In genomic region chr3L:2825377-2825776, dm6 we compare ENCODE assay signal across 1 fruit fly cellular context.
TF ChIP-seq lines count a peak whose summit lies in the region.

No protein-coding gene starts in this region.

TF ChIP-seq in whole organism, embryonic, 481 proteins besides CTCF, POLR2A, EP300 and RAD21 (continued from another document and continues in another):
- TF ChIP-seq Hey (tag; optimal IDR thresholded peaks at IDR 0.05; lab: Kevin White, UChicago) (peak; percentile 26), slou (GFP tag; optimal IDR thresholded peaks at IDR 0.05; lab: Kevin White, UChicago) (no peak), CG14441 (GFP tag; IDR thresholded peaks at IDR 0.05; lab: Robert Waterston, UW) (no peak), CG3838 (GFP tag; optimal IDR thresholded peaks at IDR 0.05; lab: Kevin White, UChicago) (no peak), MESR4 (GFP tag; optimal IDR thresholded peaks at IDR 0.05; lab: Kevin White, UChicago) (no peak), CG8765 (GFP tag; IDR thresholded peaks at IDR 0.05; lab: Robert Waterston, UW) (no peak), CG3065 (GFP tag; optimal IDR thresholded peaks at IDR 0.05; lab: Kevin White, UChicago) (no peak), Awh (GFP tag; IDR thresholded peaks at IDR 0.05; lab: Robert Waterston, UW) (no peak), bbx (GFP tag; IDR thresholded peaks at IDR 0.05; lab: Robert Waterston, UW; ENCODE audit: partially characterized antibody) (no peak), HLH3B (GFP tag; IDR thresholded peaks at IDR 0.05; lab: Robert Waterston, UW) (no peak), Jarid2 (GFP tag; optimal IDR thresholded peaks at IDR 0.05; lab: Kevin White, UChicago) (peak; percentile 18), Tbp (GFP tag; optimal IDR thresholded peaks at IDR 0.05; lab: Kevin White, UChicago) (no peak), trem (tag; optimal IDR thresholded peaks at IDR 0.05; lab: Kevin White, UChicago) (no peak), Doc3 (GFP tag; IDR thresholded peaks at IDR 0.05; lab: Robert Waterston, UW; ENCODE audit: partially characterized antibody) (no peak), Rx (GFP tag; IDR thresholded peaks at IDR 0.05; lab: Robert Waterston, UW) (no peak), Hr78 (GFP tag; optimal IDR thresholded peaks at IDR 0.05; lab: Kevin White, UChicago) (no peak), CG5180 (GFP tag; optimal IDR thresholded peaks at IDR 0.05; lab: Kevin White, UChicago) (peak; percentile 42), CG31224 (GFP tag; IDR thresholded peaks at IDR 0.05; lab: Robert Waterston, UW) (no peak), CG3847 (GFP tag; IDR thresholded peaks at IDR 0.05; lab: Robert Waterston, UW) (no peak), unpg (GFP tag; optimal IDR thresholded peaks at IDR 0.05; lab: Kevin White, UChicago) (peak; percentile 62), CG16779 (GFP tag; IDR thresholded peaks at IDR 0.05; lab: Robert Waterston, UW) (no peak), dm (GFP tag; optimal IDR thresholded peaks at IDR 0.05; lab: Kevin White, UChicago) (no peak), pzg (GFP tag; optimal IDR thresholded peaks at IDR 0.05; lab: Kevin White, UChicago) (no peak), CG7963 (GFP tag; IDR thresholded peaks at IDR 0.05; lab: Robert Waterston, UW; ENCODE audit: partially characterized antibody) (no peak), CG2199 (GFP tag; IDR thresholded peaks at IDR 0.05; lab: Robert Waterston, UW) (no peak), HLH4C (GFP tag; IDR thresholded peaks at IDR 0.05; lab: Robert Waterston, UW; ENCODE audit: partially characterized antibody) (no peak), CG16815 (GFP tag; optimal IDR thresholded peaks at IDR 0.05; lab: Kevin White, UChicago) (no peak), zf30C (GFP tag; optimal IDR thresholded peaks at IDR 0.05; lab: Kevin White, UChicago) (peak; percentile 67), CG12104 (GFP tag; optimal IDR thresholded peaks at IDR 0.05; lab: Kevin White, UChicago) (peak; percentile 32), Six4 (GFP tag; optimal IDR thresholded peaks at IDR 0.05; lab: Kevin White, UChicago) (peak; percentile 15), CG33213 (GFP tag; optimal IDR thresholded peaks at IDR 0.05; lab: Kevin White, UChicago) (no peak), lmd (GFP tag; IDR thresholded peaks at IDR 0.05; lab: Robert Waterston, UW) (peak; percentile 47; the same call in 1 of the 2 replicates), Ptx1 (GFP tag; IDR thresholded peaks at IDR 0.05; lab: Robert Waterston, UW) (peak; percentile 52; the same call in 1 of the 2 replicates), Nf-YC (tag; optimal IDR thresholded peaks at IDR 0.05; lab: Kevin White, UChicago) (peak; percentile 45), Deaf1 (tag; optimal IDR thresholded peaks at IDR 0.05; lab: Kevin White, UChicago) (peak; percentile 18), Oli (tag; optimal IDR thresholded peaks at IDR 0.05; lab: Kevin White, UChicago) (peak; percentile 55), CG14710 (tag; optimal IDR thresholded peaks at IDR 0.05; lab: Kevin White, UChicago) (peak; percentile 42), disco-r (GFP tag; optimal IDR thresholded peaks at IDR 0.05; lab: Kevin White, UChicago) (no peak), CG15696 (tag; optimal IDR thresholded peaks at IDR 0.05; lab: Kevin White, UChicago) (no peak), mld (GFP tag; IDR thresholded peaks at IDR 0.05; lab: Robert Waterston, UW; ENCODE audit: partially characterized antibody) (no peak), fu2 (GFP tag; optimal IDR thresholded peaks at IDR 0.05; lab: Kevin White, UChicago) (no peak), CG13624 (GFP tag; optimal IDR thresholded peaks at IDR 0.05; lab: Kevin White, UChicago) (peak; percentile 3), Med (GFP tag; lab: Kevin White, UChicago) (peak; percentile 87), gcm (GFP tag; optimal IDR thresholded peaks at IDR 0.05; lab: Kevin White, UChicago) (peak; percentile 42), toy (GFP tag; IDR thresholded peaks at IDR 0.05; lab: Robert Waterston, UW) (no peak), CG13123 (GFP tag; optimal IDR thresholded peaks at IDR 0.05; lab: Kevin White, UChicago) (no peak), Hr39 (optimal IDR thresholded peaks at IDR 0.05; lab: Kevin White, UChicago) (no peak), CG1832 (GFP tag; optimal IDR thresholded peaks at IDR 0.05; lab: Kevin White, UChicago) (no peak), Gsc (GFP tag; IDR thresholded peaks at IDR 0.05; lab: Robert Waterston, UW) (no peak), CG4820 (GFP tag; optimal IDR thresholded peaks at IDR 0.05; lab: Kevin White, UChicago) (peak; percentile 34), CG3407 (GFP tag; optimal IDR thresholded peaks at IDR 0.05; lab: Kevin White, UChicago) (peak; percentile 46), CG10366 (GFP tag; IDR thresholded peaks at IDR 0.05; lab: Robert Waterston, UW) (peak; percentile 22; the same call in 1 of the 2 replicates), gfzf (GFP tag; optimal IDR thresholded peaks at IDR 0.05; lab: Kevin White, UChicago) (no peak), mam (GFP tag; optimal IDR thresholded peaks at IDR 0.05; lab: Kevin White, UChicago) (peak; percentile 51), Opbp (GFP tag; IDR thresholded peaks at IDR 0.05; lab: Robert Waterston, UW; ENCODE audit: partially characterized antibody) (no peak), zen2 (GFP tag; IDR thresholded peaks at IDR 0.05; lab: Robert Waterston, UW; ENCODE audit: partially characterized antibody) (no peak), ase (GFP tag; IDR thresholded peaks at IDR 0.05; lab: Robert Waterston, UW) (no peak), sqz (GFP tag; optimal IDR thresholded peaks at IDR 0.05; lab: Kevin White, UChicago) (peak; percentile 29), CG16863 (GFP tag; optimal IDR thresholded peaks at IDR 0.05; lab: Kevin White, UChicago) (no peak), CG2116 (GFP tag; optimal IDR thresholded peaks at IDR 0.05; lab: Kevin White, UChicago) (no peak), twi (tag; optimal IDR thresholded peaks at IDR 0.05; lab: Kevin White, UChicago) (peak; percentile 12), Asciz (GFP tag; optimal IDR thresholded peaks at IDR 0.05; lab: Kevin White, UChicago) (peak; percentile 68), CG15514 (GFP tag; optimal IDR thresholded peaks at IDR 0.05; lab: Kevin White, UChicago) (peak; percentile 52), ssp (GFP tag; IDR thresholded peaks at IDR 0.05; lab: Robert Waterston, UW) (no peak), sna (GFP tag; IDR thresholded peaks at IDR 0.05; lab: Robert Waterston, UW; ENCODE audit: partially characterized antibody) (no peak), fd96Cb (tag; optimal IDR thresholded peaks at IDR 0.05; lab: Kevin White, UChicago) (peak; percentile 54), CG9609 (GFP tag; optimal IDR thresholded peaks at IDR 0.05; lab: Kevin White, UChicago) (peak; percentile 5), nom (GFP tag; optimal IDR thresholded peaks at IDR 0.05; lab: Kevin White, UChicago) (no peak), NK7.1 (GFP tag; optimal IDR thresholded peaks at IDR 0.05; lab: Kevin White, UChicago) (no peak), stwl (tag; optimal IDR thresholded peaks at IDR 0.05; lab: Kevin White, UChicago) (no peak), NfI (GFP tag; optimal IDR thresholded peaks at IDR 0.05; lab: Kevin White, UChicago) (peak; percentile 42), Optix (GFP tag; IDR thresholded peaks at IDR 0.05; lab: Robert Waterston, UW) (no peak), CG9817 (tag; optimal IDR thresholded peaks at IDR 0.05; lab: Kevin White, UChicago) (peak; percentile 34), pros (GFP tag; optimal IDR thresholded peaks at IDR 0.05; lab: Kevin White, UChicago) (peak; percentile 80), H2.0 (GFP tag; IDR thresholded peaks at IDR 0.05; lab: Robert Waterston, UW) (no peak; the same call in 1 of the 2 replicates), CG1602 (GFP tag; optimal IDR thresholded peaks at IDR 0.05; lab: Kevin White, UChicago) (peak; percentile 22), tgo (GFP tag; IDR thresholded peaks at IDR 0.05; lab: Robert Waterston, UW) (peak; percentile 45; the same call in 1 of the 3 replicates), CG1233 (GFP tag; optimal IDR thresholded peaks at IDR 0.05; lab: Kevin White, UChicago) (peak; percentile 39), CG12299 (tag; optimal IDR thresholded peaks at IDR 0.05; lab: Kevin White, UChicago) (peak; percentile 54), CG10267 (tag; optimal IDR thresholded peaks at IDR 0.05; lab: Kevin White, UChicago) (peak; percentile 45), Elba2 (GFP tag; optimal IDR thresholded peaks at IDR 0.05; lab: Kevin White, UChicago) (no peak), tin (GFP tag; optimal IDR thresholded peaks at IDR 0.05; lab: Kevin White, UChicago) (peak; percentile 30), CG9932 (GFP tag; IDR thresholded peaks at IDR 0.05; lab: Robert Waterston, UW) (no peak), CG17829 (tag; optimal IDR thresholded peaks at IDR 0.05; lab: Kevin White, UChicago) (peak; percentile 49), Fer3 (tag; optimal IDR thresholded peaks at IDR 0.05; lab: Kevin White, UChicago) (peak; percentile 69), chinmo (GFP tag; IDR thresholded peaks at IDR 0.05; lab: Robert Waterston, UW; ENCODE audit: partially characterized antibody) (no peak), Aef1 (GFP tag; IDR thresholded peaks at IDR 0.05; lab: Robert Waterston, UW) (peak; percentile 39; the same call in 2 of the 3 replicates), CG12219 (GFP tag; optimal IDR thresholded peaks at IDR 0.05; lab: Kevin White, UChicago) (peak; percentile 42), lilli (GFP tag; optimal IDR thresholded peaks at IDR 0.05; lab: Kevin White, UChicago) (peak; percentile 26), dmrt99B (tag; optimal IDR thresholded peaks at IDR 0.05; lab: Kevin White, UChicago) (peak; percentile 83), sens (GFP tag; lab: Kevin White, UChicago) (peak; percentile 89), CG12236 (GFP tag; optimal IDR thresholded peaks at IDR 0.05; lab: Kevin White, UChicago) (no peak), abd-A (tag; optimal IDR thresholded peaks at IDR 0.05; lab: Kevin White, UChicago) (peak; percentile 48), tap (tag; optimal IDR thresholded peaks at IDR 0.05; lab: Kevin White, UChicago) (peak; percentile 71), CG4424 (GFP tag; optimal IDR thresholded peaks at IDR 0.05; lab: Kevin White, UChicago) (peak; percentile 53), fru (optimal IDR thresholded peaks at IDR 0.05; lab: Kevin White, UChicago) (no peak), CG10543 (GFP tag; optimal IDR thresholded peaks at IDR 0.05; lab: Kevin White, UChicago) (no peak), CG17912 (GFP tag; optimal IDR thresholded peaks at IDR 0.05; lab: Kevin White, UChicago) (no peak), Stat92E (GFP tag; optimal IDR thresholded peaks at IDR 0.05; lab: Kevin White, UChicago) (no peak), tna (GFP tag; IDR thresholded peaks at IDR 0.05; lab: Robert Waterston, UW; ENCODE audit: partially characterized antibody) (no peak), CG8924 (tag; optimal IDR thresholded peaks at IDR 0.05; lab: Kevin White, UChicago) (peak; percentile 64), CG17359 (tag; optimal IDR thresholded peaks at IDR 0.05; lab: Kevin White, UChicago) (peak; percentile 81), lola (GFP tag; optimal IDR thresholded peaks at IDR 0.05; lab: Kevin White, UChicago) (peak in 1 of 3 experiments; percentile 36), GATAe (GFP tag; conservative IDR thresholded peaks at IDR 0.05; lab: Robert Waterston, UW) (no peak), pho (GFP tag; optimal IDR thresholded peaks at IDR 0.05; lab: Kevin White, UChicago) (no peak), repo (GFP tag; optimal IDR thresholded peaks at IDR 0.05; lab: Kevin White, UChicago) (no peak), CG1603 (tag; optimal IDR thresholded peaks at IDR 0.05; lab: Kevin White, UChicago) (peak; percentile 60), CG7357 (GFP tag; IDR thresholded peaks at IDR 0.05; lab: Robert Waterston, UW) (0 out of 3 replicates have a peak, but pooled peaks have one; percentile 37), nmo (GFP tag; optimal IDR thresholded peaks at IDR 0.05; lab: Kevin White, UChicago) (peak; percentile 57), CG30431 (GFP tag; optimal IDR thresholded peaks at IDR 0.05; lab: Kevin White, UChicago) (no peak), ara (GFP tag; IDR thresholded peaks at IDR 0.05; lab: Robert Waterston, UW) (peak; percentile 56; the same call in 1 of the 2 replicates), p53 (GFP tag; optimal IDR thresholded peaks at IDR 0.05; lab: Kevin White, UChicago) (no peak), C15 (GFP tag; IDR thresholded peaks at IDR 0.05; lab: Robert Waterston, UW) (no peak), CG8290 (GFP tag; optimal IDR thresholded peaks at IDR 0.05; lab: Kevin White, UChicago) (no peak), CG8290 (tag; optimal IDR thresholded peaks at IDR 0.05; lab: Kevin White, UChicago) (peak in 1 of 2 experiments; percentile 9), otp (GFP tag; IDR thresholded peaks at IDR 0.05; lab: Robert Waterston, UW) (no peak), yki (optimal IDR thresholded peaks at IDR 0.05; lab: Kevin White, UChicago) (no peak), klu (GFP tag; IDR thresholded peaks at IDR 0.05; lab: Robert Waterston, UW) (0 out of 2 replicates have a peak, but pooled peaks have one; percentile 15), Mes4 (GFP tag; optimal IDR thresholded peaks at IDR 0.05; lab: Kevin White, UChicago) (no peak), Usf (GFP tag; optimal IDR thresholded peaks at IDR 0.05; lab: Kevin White, UChicago) (no peak), nau (GFP tag; optimal IDR thresholded peaks at IDR 0.05; lab: Kevin White, UChicago) (no peak), CG6765 (GFP tag; optimal IDR thresholded peaks at IDR 0.05; lab: Kevin White, UChicago) (peak; percentile 33), pita (GFP tag; optimal IDR thresholded peaks at IDR 0.05; lab: Kevin White, UChicago) (no peak), BEAF-32 (GFP tag; optimal IDR thresholded peaks at IDR 0.05; lab: Kevin White, UChicago) (no peak), Ada2b (GFP tag; IDR thresholded peaks at IDR 0.05; lab: Robert Waterston, UW) (0 out of 2 replicates have a peak, but pooled peaks have one; percentile 30), gt (GFP tag; IDR thresholded peaks at IDR 0.05; lab: Robert Waterston, UW) (no peak), Dip2 (GFP tag; IDR thresholded peaks at IDR 0.05; lab: Robert Waterston, UW) (no peak), CG16813 (GFP tag; IDR thresholded peaks at IDR 0.05; lab: Robert Waterston, UW; ENCODE audit: partially characterized antibody) (no peak), Dip3 (GFP tag; optimal IDR thresholded peaks at IDR 0.05; lab: Kevin White, UChicago) (no peak), Hr3 (GFP tag; optimal IDR thresholded peaks at IDR 0.05; lab: Kevin White, UChicago) (peak; percentile 46), Mad (GFP tag; optimal IDR thresholded peaks at IDR 0.05; lab: Kevin White, UChicago) (no peak), CG2202 (tag; optimal IDR thresholded peaks at IDR 0.05; lab: Kevin White, UChicago) (no peak), nerfin-2 (GFP tag; IDR thresholded peaks at IDR 0.05; lab: Robert Waterston, UW; ENCODE audit: partially characterized antibody) (no peak), CG6254 (GFP tag; optimal IDR thresholded peaks at IDR 0.05; lab: Kevin White, UChicago) (peak; percentile 5)
